Fruit fly (Drosophila melanogaster): ENCODE data around the gene Ugt301D1.

DNA sequence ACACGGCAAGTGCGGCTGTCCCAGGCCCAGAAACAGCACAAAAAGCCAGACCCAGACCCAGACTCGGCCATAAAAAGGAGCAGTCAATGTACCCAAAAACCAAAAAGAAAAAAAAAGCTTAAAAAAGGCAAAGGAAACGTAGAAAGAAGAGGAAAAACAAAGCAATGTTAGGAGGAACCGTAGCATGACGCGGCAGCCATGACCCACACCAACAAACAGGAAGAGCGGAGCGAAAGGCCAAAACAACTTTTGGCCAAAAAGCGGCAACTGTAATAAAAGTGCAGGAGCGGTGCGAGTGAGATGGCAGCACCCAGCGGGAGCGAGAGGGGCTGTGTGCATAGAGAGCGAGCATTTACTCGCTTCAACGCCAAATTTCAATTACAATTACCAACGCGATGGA, 41.9 kb upstream of the Ugt301D1 start:
- TF ChIP-seq CG8478 (optimal IDR thresholded peaks at IDR 0.05) (no peak), pan (optimal IDR thresholded peaks at IDR 0.05) (no peak), psq (optimal IDR thresholded peaks at IDR 0.05) (no peak)

Measured in whole organism.